Fruit fly (Drosophila melanogaster) whole organism, embryonic: ENCODE data around the gene CG34298.
A peak's percentile ranks its signal among the peaks of the same experiment; 100 is the strongest.

Experiments
- Adf1 ChIP-seq: fragments of 200-800 bp; sonication (Bioruptor generic); IDR thresholded peaks from 2 replicates; pipeline ENCODE4 v1.3.6; 2022; ENCODE audit warnings: missing biosample characterization, missing genetic modification characterization
- CG10209 ChIP-seq: fragments of 200-800 bp; sonication (Bioruptor generic); optimal IDR thresholded peaks from 3 replicates; lab custom pipeline; 2017; ENCODE audit warnings: missing biosample characterization, mild to moderate bottlenecking, missing genetic modification characterization, missing genetic modification reagents
- CG1024 ChIP-seq: fragments of 200-800 bp; sonication (Bioruptor generic); IDR thresholded peaks from 2 replicates; pipeline ENCODE4 v1.3.6; 2022; ENCODE audit warnings: missing biosample characterization, missing genetic modification characterization
- CG10366 ChIP-seq: fragments of 200-800 bp; sonication (Bioruptor generic); IDR thresholded peaks from 2 replicates; pipeline ENCODE4 v1.3.6; 2022; ENCODE audit warnings: missing biosample characterization, missing genetic modification characterization
- CG11085 ChIP-seq: fragments of 200-800 bp; sonication (Bioruptor generic); IDR thresholded peaks from 2 replicates; pipeline ENCODE4 v1.3.6; 2022; ENCODE audit warnings: missing biosample characterization, missing genetic modification characterization
- CG11456 ChIP-seq: fragments of 200-800 bp; sonication (Bioruptor generic); IDR thresholded peaks from 3 replicates; pipeline ENCODE4 v1.3.6; 2022; ENCODE audit warnings: missing biosample characterization, missing genetic modification characterization
- CG12769 ChIP-seq: fragments of 200-800 bp; sonication (Bioruptor generic); optimal IDR thresholded peaks from 2 replicates; lab custom pipeline; 2019; ENCODE audit warnings: missing biosample characterization, mild to moderate bottlenecking, missing genetic modification characterization, moderate library complexity
- CG13894 ChIP-seq: fragments of 200-800 bp; sonication (Bioruptor generic); optimal IDR thresholded peaks from 3 replicates; lab custom pipeline; 2018; ENCODE audit warnings: missing biosample characterization, mild to moderate bottlenecking, missing genetic modification characterization, moderate library complexity
- CG15514 ChIP-seq: fragments of 200-800 bp; sonication (Bioruptor generic); optimal IDR thresholded peaks from 3 replicates; lab custom pipeline; 2017; ENCODE audit warnings: missing biosample characterization, missing genetic modification characterization, mild to moderate bottlenecking, moderate library complexity, missing genetic modification reagents
- CG1647 ChIP-seq: fragments of 200-800 bp; sonication (Bioruptor generic); optimal IDR thresholded peaks from 3 replicates; lab custom pipeline; 2016; ENCODE audit warnings: missing biosample characterization, missing genetic modification characterization
- CG17568 ChIP-seq: fragments of 200-800 bp; sonication (Bioruptor generic); optimal IDR thresholded peaks from 2 replicates; lab custom pipeline; 2018; ENCODE audit warnings: missing biosample characterization, mild to moderate bottlenecking, missing genetic modification characterization, moderate library complexity
- CG18262 ChIP-seq: fragments of 200-800 bp; optimal IDR thresholded peaks from 3 replicates; lab custom pipeline; 2019; ENCODE audit warnings: missing biosample characterization, mild to moderate bottlenecking, missing genetic modification characterization, moderate library complexity
- CG31365 ChIP-seq: fragments of 200-800 bp; sonication (Bioruptor generic); optimal IDR thresholded peaks from 2 replicates; lab custom pipeline; 2018; ENCODE audit warnings: missing biosample characterization, mild to moderate bottlenecking, missing genetic modification characterization
- CG4360 ChIP-seq: fragments of 200-800 bp; sonication (Bioruptor generic); IDR thresholded peaks from 2 replicates; pipeline ENCODE4 v1.3.6; 2022; ENCODE audit warnings: missing biosample characterization, missing genetic modification characterization
- CG6272 ChIP-seq: fragments of 200-800 bp; sonication (Bioruptor generic); IDR thresholded peaks from 2 replicates; pipeline ENCODE4 v1.3.6; 2022; ENCODE audit warnings: missing biosample characterization, missing genetic modification characterization
- CG6791 ChIP-seq: fragments of 200-800 bp; sonication (Bioruptor generic); IDR thresholded peaks from 3 replicates; pipeline ENCODE4 v1.3.6; 2022; ENCODE audit warnings: missing biosample characterization, missing genetic modification characterization; ENCODE audit not compliant: partially characterized antibody
- CG7357 ChIP-seq: fragments of 200-800 bp; sonication (Bioruptor generic); IDR thresholded peaks from 3 replicates; pipeline ENCODE4 v1.3.6; 2022; ENCODE audit warnings: missing biosample characterization, missing genetic modification characterization
- ERR ChIP-seq: fragments of 200-800 bp; sonication (Bioruptor generic); optimal IDR thresholded peaks from 2 replicates; lab custom pipeline; 2016; ENCODE audit warnings: missing biosample characterization, missing genetic modification characterization
- Eip74EF ChIP-seq, 2 experiments: fragments of 200-800 bp in 1 of 2; fragments of >200 bp in 1 of 2; sonication (Bioruptor generic) in 1 of 2; optimal IDR thresholded peaks; 2 replicates each; lab custom pipeline; 2017 to 2019; ENCODE audit warnings: missing biosample characterization in 2 of 2, missing genetic modification characterization in 2 of 2, mild to moderate bottlenecking in 1 of 2, moderate library complexity in 1 of 2
- Ets97D ChIP-seq: fragments of 200-800 bp; sonication (Bioruptor generic); optimal IDR thresholded peaks from 3 replicates; lab custom pipeline; 2016; ENCODE audit warnings: missing biosample characterization, missing genetic modification characterization
- Fer3 ChIP-seq: fragments of 200-800 bp; sonication (Bioruptor generic); optimal IDR thresholded peaks from 2 replicates; lab custom pipeline; 2018; ENCODE audit warnings: missing biosample characterization, mild to moderate bottlenecking, missing genetic modification characterization, moderate library complexity
- HLH54F ChIP-seq: fragments of 200-800 bp; sonication (Bioruptor generic); optimal IDR thresholded peaks from 3 replicates; lab custom pipeline; 2016; ENCODE audit warnings: missing biosample characterization, missing genetic modification characterization
- Hand ChIP-seq: fragments of 200-800 bp; sonication (Bioruptor generic); optimal IDR thresholded peaks from 2 replicates; lab custom pipeline; 2017; ENCODE audit warnings: mild to moderate bottlenecking, missing biosample characterization, missing genetic modification reagents, missing genetic modification characterization
- MBD-R2 ChIP-seq: fragments of 200-800 bp; sonication (Bioruptor generic); IDR thresholded peaks from 2 replicates; pipeline ENCODE4 v1.3.6; 2022; ENCODE audit warnings: missing biosample characterization, missing genetic modification characterization
- MESR4 ChIP-seq: fragments of 200-800 bp; sonication (Bioruptor generic); optimal IDR thresholded peaks from 2 replicates; lab custom pipeline; 2018; ENCODE audit warnings: missing biosample characterization, mild to moderate bottlenecking, missing genetic modification characterization, moderate library complexity
- Meics ChIP-seq: fragments of 200-800 bp; sonication (Bioruptor generic); optimal IDR thresholded peaks from 2 replicates; lab custom pipeline; 2017; ENCODE audit warnings: missing biosample characterization, mild to moderate bottlenecking, missing genetic modification characterization
- Neu2 ChIP-seq: fragments of 200-800 bp; sonication (Bioruptor generic); optimal IDR thresholded peaks from 3 replicates; lab custom pipeline; 2016; ENCODE audit warnings: missing biosample characterization, missing genetic modification characterization, borderline replicate concordance
- Side ChIP-seq: fragments of 200-800 bp; sonication (Bioruptor generic); optimal IDR thresholded peaks from 2 replicates; lab custom pipeline; 2016; ENCODE audit warnings: missing biosample characterization, missing genetic modification characterization
- Ssrp ChIP-seq: fragments of 200-800 bp; sonication (Bioruptor generic); optimal IDR thresholded peaks from 2 replicates; lab custom pipeline; 2018; ENCODE audit warnings: missing biosample characterization, mild to moderate bottlenecking, missing genetic modification characterization, moderate library complexity
- Xbp1 ChIP-seq: fragments of 200-800 bp; sonication (Bioruptor generic); optimal IDR thresholded peaks from 3 replicates; lab custom pipeline; 2016; ENCODE audit warnings: missing biosample characterization, mild to moderate bottlenecking, missing genetic modification characterization
- YL-1 ChIP-seq: fragments of 200-800 bp; sonication (Bioruptor generic); optimal IDR thresholded peaks from 3 replicates; lab custom pipeline; 2017; ENCODE audit warnings: missing biosample characterization, mild to moderate bottlenecking, missing genetic modification characterization
- bbx ChIP-seq: fragments of 200-800 bp; sonication (Bioruptor generic); IDR thresholded peaks from 2 replicates; pipeline ENCODE4 v1.3.6; 2022; ENCODE audit warnings: missing biosample characterization, missing genetic modification characterization; ENCODE audit not compliant: partially characterized antibody
- cwo ChIP-seq: fragments of 200-800 bp; sonication (Bioruptor generic); optimal IDR thresholded peaks from 3 replicates; lab custom pipeline; 2017; ENCODE audit warnings: missing biosample characterization, missing genetic modification characterization, mild to moderate bottlenecking, moderate library complexity, missing genetic modification reagents
- dan ChIP-seq: fragments of 200-800 bp; sonication (Bioruptor generic); IDR thresholded peaks from 2 replicates; pipeline ENCODE4 v1.3.6; 2022; ENCODE audit warnings: missing biosample characterization, missing genetic modification characterization
- exex ChIP-seq: fragments of 200-800 bp; sonication (Bioruptor generic); optimal IDR thresholded peaks from 4 replicates; lab custom pipeline; 2018; ENCODE audit warnings: missing biosample characterization, mild to moderate bottlenecking, missing genetic modification characterization, moderate library complexity
- eyg ChIP-seq: fragments of 200-800 bp; sonication (Bioruptor generic); optimal IDR thresholded peaks from 3 replicates; lab custom pipeline; 2016; ENCODE audit warnings: missing biosample characterization, missing genetic modification characterization
- gsb-n ChIP-seq: fragments of 200-800 bp; sonication (Bioruptor generic); optimal IDR thresholded peaks from 3 replicates; lab custom pipeline; 2018; ENCODE audit warnings: missing biosample characterization, mild to moderate bottlenecking, missing genetic modification characterization
- klu ChIP-seq: fragments of 200-800 bp; sonication (Bioruptor generic); IDR thresholded peaks from 2 replicates; pipeline ENCODE4 v1.3.6; 2022; ENCODE audit warnings: missing biosample characterization, missing genetic modification characterization
- nerfin-1 ChIP-seq: fragments of 200-800 bp; sonication (Bioruptor generic); optimal IDR thresholded peaks from 3 replicates; lab custom pipeline; 2019; ENCODE audit warnings: missing biosample characterization, mild to moderate bottlenecking, missing genetic modification characterization, moderate library complexity
- org-1 ChIP-seq: fragments of 200-800 bp; sonication (Bioruptor generic); optimal IDR thresholded peaks from 2 replicates; lab custom pipeline; 2017; ENCODE audit warnings: missing biosample characterization, missing genetic modification characterization
- p53 ChIP-seq: fragments of 200-800 bp; sonication (Bioruptor generic); optimal IDR thresholded peaks from 2 replicates; lab custom pipeline; 2016; ENCODE audit warnings: missing biosample characterization, missing genetic modification characterization
- pita ChIP-seq: fragments of 200-800 bp; sonication (Bioruptor generic); optimal IDR thresholded peaks from 2 replicates; lab custom pipeline; 2017; ENCODE audit warnings: missing biosample characterization, mild to moderate bottlenecking, missing genetic modification characterization
- pum ChIP-seq: fragments of 200-800 bp; sonication (Bioruptor generic); optimal IDR thresholded peaks from 2 replicates; lab custom pipeline; 2016; ENCODE audit warnings: missing biosample characterization, missing genetic modification characterization
- run ChIP-seq: fragments of 200-800 bp; sonication (Bioruptor generic); optimal IDR thresholded peaks from 3 replicates; lab custom pipeline; 2018; ENCODE audit warnings: missing biosample characterization, mild to moderate bottlenecking, missing genetic modification characterization
- slbo ChIP-seq: fragments of 200-800 bp; sonication (Bioruptor generic); IDR thresholded peaks from 2 replicates; pipeline ENCODE4 v1.3.6; 2022; ENCODE audit warnings: missing biosample characterization, missing genetic modification characterization
- slou ChIP-seq: fragments of 200-800 bp; sonication (Bioruptor generic); optimal IDR thresholded peaks from 3 replicates; lab custom pipeline; 2016; ENCODE audit warnings: missing biosample characterization, missing genetic modification characterization
- stwl ChIP-seq: fragments of 200-800 bp; sonication (Bioruptor generic); optimal IDR thresholded peaks from 3 replicates; lab custom pipeline; 2018; ENCODE audit warnings: missing biosample characterization, mild to moderate bottlenecking, missing genetic modification characterization, moderate library complexity
- tio ChIP-seq: fragments of 200-800 bp; sonication (Bioruptor generic); optimal IDR thresholded peaks from 2 replicates; lab custom pipeline; 2017; ENCODE audit warnings: missing biosample characterization, missing genetic modification characterization, inconsistent platforms
- toy ChIP-seq: fragments of 200-800 bp; sonication (Bioruptor generic); IDR thresholded peaks from 2 replicates; pipeline ENCODE4 v1.3.6; 2022; ENCODE audit warnings: missing biosample characterization, missing genetic modification characterization
- vnd ChIP-seq: fragments of 200-800 bp; sonication (Bioruptor generic); IDR thresholded peaks from 3 replicates; pipeline ENCODE4 v1.3.6; 2022; ENCODE audit warnings: missing biosample characterization, missing genetic modification characterization; ENCODE audit not compliant: partially characterized antibody
- zfh2 ChIP-seq: fragments of 200-800 bp; sonication (Bioruptor generic); optimal IDR thresholded peaks from 2 replicates; lab custom pipeline; 2016; ENCODE audit warnings: missing biosample characterization, missing genetic modification characterization

CG34298 gene

DNA sequence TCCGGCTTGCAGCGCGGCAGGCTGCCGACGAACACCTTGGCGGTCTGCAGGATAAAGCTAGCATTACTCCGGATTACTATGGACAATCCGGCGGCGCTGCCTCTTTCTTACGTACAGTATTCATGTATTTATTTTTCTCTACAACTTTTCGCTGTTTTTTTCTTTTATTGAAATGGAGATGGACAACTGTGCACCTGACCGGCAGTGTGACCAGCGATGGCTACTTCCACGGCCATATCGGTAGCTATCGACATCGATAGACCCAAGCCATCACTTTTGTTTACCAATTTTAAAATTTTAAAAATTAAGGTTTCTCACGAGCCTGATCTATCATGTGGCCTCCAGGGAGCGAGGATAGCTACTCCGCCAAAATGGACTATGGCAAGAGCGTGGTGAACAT, 4.6 kb upstream of the CG34298 start, which contains the start of the genes CG7903 and Sas-6 (continued):
- TF ChIP-seq CG13894 (tag; lab: Kevin White, UChicago) (no peak), eyg (GFP tag; lab: Kevin White, UChicago) (no peak), Eip74EF (GFP tag; optimal IDR thresholded peaks at IDR 0.05; lab: Kevin White, UChicago) (no peak), CG4360 (GFP tag; lab: Robert Waterston, UW) (no peak), CG15514 (peak; percentile 65), p53 (GFP tag; lab: Kevin White, UChicago) (no peak), CG11456 (no peak), YL-1 (GFP tag; lab: Kevin White, UChicago) (peak; percentile 42), CG6791 (peak; percentile 88), run (no peak), MESR4 (GFP tag; lab: Kevin White, UChicago) (peak; percentile 71), CG10366 (GFP tag; lab: Robert Waterston, UW) (no peak), Neu2 (no peak), Xbp1 (no peak), slou (GFP tag; lab: Kevin White, UChicago) (no peak), Fer3 (tag; lab: Kevin White, UChicago) (no peak), vnd (GFP tag; lab: Robert Waterston, UW) (peak; percentile 63), CG18262 (tag; lab: Kevin White, UChicago) (no peak), CG1647 (GFP tag; lab: Kevin White, UChicago) (no peak), stwl (peak; percentile 56), pum (GFP tag; lab: Kevin White, UChicago) (no peak), Ssrp (tag; lab: Kevin White, UChicago) (no peak), CG6272 (GFP tag; lab: Robert Waterston, UW) (no peak), klu (GFP tag; lab: Robert Waterston, UW) (no peak), CG31365 (tag; lab: Kevin White, UChicago) (no peak), dan (GFP tag; lab: Robert Waterston, UW) (no peak), nerfin-1 (tag; lab: Kevin White, UChicago) (no peak), Adf1 (GFP tag; lab: Robert Waterston, UW) (no peak), gsb-n (tag; lab: Kevin White, UChicago) (no peak), CG1024 (GFP tag; lab: Robert Waterston, UW) (no peak), org-1 (GFP tag; lab: Kevin White, UChicago) (no peak), CG17568 (GFP tag; lab: Kevin White, UChicago) (no peak), MBD-R2 (GFP tag; lab: Robert Waterston, UW) (peak; percentile 94), cwo (GFP tag; lab: Kevin White, UChicago) (no peak), bbx (peak; percentile 77), slbo (GFP tag; lab: Robert Waterston, UW) (no peak), zfh2 (no peak), CG12769 (tag; lab: Kevin White, UChicago) (no peak), Side (GFP tag; lab: Kevin White, UChicago) (no peak), pita (no peak), ERR (GFP tag; lab: Kevin White, UChicago) (no peak), Ets97D (no peak), CG10209 (GFP tag; lab: Kevin White, UChicago) (no peak), HLH54F (GFP tag; lab: Kevin White, UChicago) (no peak), CG11085 (no peak), Hand (GFP tag; lab: Kevin White, UChicago) (no peak), toy (GFP tag; lab: Robert Waterston, UW) (no peak), exex (no peak), CG7357 (GFP tag; lab: Robert Waterston, UW) (no peak), Meics (GFP tag; lab: Kevin White, UChicago) (peak; percentile 92), tio (no peak)
